Worm (Caenorhabditis elegans) whole organism, L1 larva: ENCODE data around the gene ech-5.

Experiments used
- C34B4.2 ChIP-seq: sonication (generic microtip); optimal IDR thresholded peaks from 2 replicates; lab custom pipeline; 2017; ENCODE audit warnings: mild to moderate bottlenecking, missing genetic modification characterization, missing compliant biosample characterization
- Y116A8C.19 ChIP-seq: sonication (generic microtip); optimal IDR thresholded peaks from 2 replicates; lab custom pipeline; 2016; ENCODE audit warnings: missing compliant biosample characterization, missing genetic modification characterization, borderline replicate concordance
- alr-1 ChIP-seq: fragments of 200-800 bp; sonication (Bioruptor generic); optimal IDR thresholded peaks from 2 replicates; lab custom pipeline; 2018; ENCODE audit warnings: borderline replicate concordance, mild to moderate bottlenecking, missing genetic modification characterization, missing compliant biosample characterization
- ama-1 ChIP-seq: fragments of 150-350 bp; optimal IDR thresholded peaks from 2 replicates; lab custom pipeline; 2014
- ces-1 ChIP-seq: fragments of 150-350 bp; optimal IDR thresholded peaks from 2 replicates; lab custom pipeline; 2014; ENCODE audit warnings: missing biosample characterization, missing genetic modification reagents, missing genetic modification characterization
- dpl-1 ChIP-seq, 3 experiments: fragments of 150-350 bp in 2 of 3; sonication (generic microtip) in 1 of 3; optimal IDR thresholded peaks; 2 replicates each; lab custom pipeline; 2014 to 2017; ENCODE audit warnings: missing biosample characterization in 3 of 3, missing genetic modification characterization in 3 of 3, missing genetic modification reagents in 3 of 3
- efl-1 ChIP-seq, 4 experiments: fragments of 150-350 bp; optimal IDR thresholded peaks in 3 of 4; peaks in 1 of 4; 1 replicate in 1 of 4; 2 replicates in 3 of 4; lab custom pipeline; 2014; ENCODE audit warnings: missing biosample characterization in 2 of 4, missing genetic modification characterization in 2 of 4, missing genetic modification reagents in 2 of 4
- efl-3 ChIP-seq: fragments of 200-800 bp; sonication (Bioruptor generic); optimal IDR thresholded peaks from 2 replicates; lab custom pipeline; 2018; ENCODE audit warnings: mild to moderate bottlenecking, missing genetic modification characterization, missing compliant biosample characterization
- egl-27 ChIP-seq, 2 experiments: fragments of 150-350 bp in 1 of 2; sonication (generic microtip); optimal IDR thresholded peaks; 3 replicates each; lab custom pipeline; 2017 to 2018; ENCODE audit warnings: missing biosample characterization in 2 of 2, missing genetic modification characterization in 2 of 2, missing genetic modification reagents in 2 of 2
- ets-5 ChIP-seq: fragments of 200-800 bp; sonication (Bioruptor generic); IDR thresholded peaks from 2 replicates; pipeline ENCODE4 v1.3.6; 2022; ENCODE audit warnings: missing genetic modification characterization, missing compliant biosample characterization
- fos-1 ChIP-seq: fragments of 150-350 bp; optimal IDR thresholded peaks from 2 replicates; lab custom pipeline; 2014; ENCODE audit warnings: missing biosample characterization, missing genetic modification characterization
- grh-1 ChIP-seq: fragments of 200-800 bp; sonication (Bioruptor generic); IDR thresholded peaks from 2 replicates; pipeline ENCODE4 v1.3.6; 2022; ENCODE audit warnings: missing genetic modification reagents, missing genetic modification characterization, missing compliant biosample characterization
- hlh-17 ChIP-seq: fragments of 200-800 bp; sonication (Bioruptor generic); optimal IDR thresholded peaks from 2 replicates; lab custom pipeline; 2018; ENCODE audit warnings: missing genetic modification characterization, mild to moderate bottlenecking, missing compliant biosample characterization, moderate library complexity, borderline replicate concordance
- hlh-4 ChIP-seq: sonication (generic microtip); optimal IDR thresholded peaks from 2 replicates; lab custom pipeline; 2016; ENCODE audit warnings: mild to moderate bottlenecking, missing genetic modification characterization, missing compliant biosample characterization
- isw-1 ChIP-seq: fragments of 200-800 bp; sonication (Bioruptor generic); IDR thresholded peaks from 2 replicates; pipeline ENCODE4 v1.3.6; 2022; ENCODE audit warnings: missing genetic modification characterization, missing compliant biosample characterization
- jun-1 ChIP-seq: fragments of 150-350 bp; optimal IDR thresholded peaks from 2 replicates; lab custom pipeline; 2014; ENCODE audit warnings: missing biosample characterization, missing genetic modification reagents, missing genetic modification characterization
- lin-13 ChIP-seq: fragments of 150-350 bp; optimal IDR thresholded peaks from 2 replicates; lab custom pipeline; 2014; ENCODE audit warnings: missing biosample characterization, missing genetic modification reagents, missing genetic modification characterization
- lin-35 ChIP-seq, 2 experiments: fragments of 150-350 bp; optimal IDR thresholded peaks; 2 replicates each; lab custom pipeline; 2014; ENCODE audit warnings: missing biosample characterization in 2 of 2, missing genetic modification characterization in 2 of 2, missing genetic modification reagents in 2 of 2
- lin-39 ChIP-seq: fragments of 150-350 bp; optimal IDR thresholded peaks from 2 replicates; lab custom pipeline; 2014; ENCODE audit warnings: missing biosample characterization, missing genetic modification reagents, missing genetic modification characterization
- lsy-2 ChIP-seq, 2 experiments: fragments of 150-350 bp; optimal IDR thresholded peaks; 2 replicates each; lab custom pipeline; 2014; ENCODE audit warnings: missing biosample characterization in 2 of 2, missing genetic modification characterization in 2 of 2
- mab-9 ChIP-seq: fragments of 200-800 bp; sonication (Bioruptor generic); IDR thresholded peaks from 2 replicates; pipeline ENCODE4 v1.3.6; 2022; ENCODE audit warnings: missing genetic modification reagents, missing genetic modification characterization, missing compliant biosample characterization
- mdl-1 ChIP-seq, 2 experiments: fragments of 150-350 bp; optimal IDR thresholded peaks; 2 replicates each; lab custom pipeline; 2014 to 2017; ENCODE audit warnings: missing biosample characterization in 2 of 2, missing genetic modification characterization in 2 of 2, inconsistent platforms in 1 of 2
- mef-2 ChIP-seq: fragments of 150-350 bp; optimal IDR thresholded peaks from 2 replicates; lab custom pipeline; 2014; ENCODE audit warnings: missing biosample characterization, missing genetic modification characterization
- nhr-28 ChIP-seq: fragments of 150-350 bp; optimal IDR thresholded peaks from 2 replicates; lab custom pipeline; 2014; ENCODE audit warnings: missing biosample characterization, missing genetic modification characterization
- nhr-47 ChIP-seq: sonication (generic microtip); optimal IDR thresholded peaks from 2 replicates; lab custom pipeline; 2016; ENCODE audit warnings: mild to moderate bottlenecking, missing genetic modification characterization, moderate library complexity, missing compliant biosample characterization
- nhr-71 ChIP-seq: sonication (generic microtip); optimal IDR thresholded peaks from 2 replicates; lab custom pipeline; 2016; ENCODE audit warnings: mild to moderate bottlenecking, missing genetic modification characterization, moderate library complexity, missing compliant biosample characterization
- nhr-76 ChIP-seq: sonication (generic microtip); optimal IDR thresholded peaks from 2 replicates; lab custom pipeline; 2017; ENCODE audit warnings: missing biosample characterization, missing genetic modification characterization
- nhr-77 ChIP-seq: fragments of 150-350 bp; optimal IDR thresholded peaks from 2 replicates; lab custom pipeline; 2014; ENCODE audit warnings: missing biosample characterization, missing genetic modification characterization
- pag-3 ChIP-seq: sonication (generic microtip); optimal IDR thresholded peaks from 2 replicates; lab custom pipeline; 2017; ENCODE audit warnings: missing genetic modification characterization, mild to moderate bottlenecking, missing compliant biosample characterization, antibody characterized with exemption, borderline replicate concordance; ENCODE audit not compliant: insufficient read depth
- pax-3 ChIP-seq: fragments of 200-800 bp; sonication (Bioruptor generic); optimal IDR thresholded peaks from 2 replicates; lab custom pipeline; 2018; ENCODE audit warnings: mild to moderate bottlenecking, missing genetic modification characterization, moderate library complexity, missing compliant biosample characterization
- pqm-1 ChIP-seq: sonication (generic microtip); optimal IDR thresholded peaks from 3 replicates; lab custom pipeline; 2017; ENCODE audit warnings: missing biosample characterization, missing genetic modification characterization
- rnt-1 ChIP-seq: sonication (generic microtip); optimal IDR thresholded peaks from 2 replicates; lab custom pipeline; 2016; ENCODE audit warnings: mild to moderate bottlenecking, missing genetic modification characterization, moderate library complexity, missing compliant biosample characterization
- snu-23 ChIP-seq: sonication (generic microtip); optimal IDR thresholded peaks from 2 replicates; lab custom pipeline; 2016; ENCODE audit warnings: missing genetic modification characterization, missing compliant biosample characterization
- sox-4 ChIP-seq: sonication (generic microtip); optimal IDR thresholded peaks from 2 replicates; lab custom pipeline; 2016; ENCODE audit warnings: missing genetic modification characterization, missing compliant biosample characterization
- sptf-1 ChIP-seq: fragments of 150-350 bp; optimal IDR thresholded peaks from 2 replicates; lab custom pipeline; 2014; ENCODE audit warnings: missing biosample characterization, missing genetic modification characterization
- sup-37 ChIP-seq: fragments of 200-800 bp; sonication (Bioruptor generic); optimal IDR thresholded peaks from 2 replicates; lab custom pipeline; 2018; ENCODE audit warnings: mild to moderate bottlenecking, missing genetic modification characterization, missing compliant biosample characterization
- tlp-1 ChIP-seq: fragments of 150-350 bp; optimal IDR thresholded peaks from 2 replicates; lab custom pipeline; 2014; ENCODE audit warnings: missing biosample characterization, missing genetic modification characterization
- unc-30 ChIP-seq: sonication (generic microtip); optimal IDR thresholded peaks from 2 replicates; lab custom pipeline; 2017; ENCODE audit warnings: missing biosample characterization, missing genetic modification characterization
- unc-86 ChIP-seq: sonication (generic microtip); optimal IDR thresholded peaks from 2 replicates; lab custom pipeline; 2016; ENCODE audit warnings: missing genetic modification characterization, missing compliant biosample characterization
- xbp-1 ChIP-seq: sonication (generic microtip); optimal IDR thresholded peaks from 2 replicates; lab custom pipeline; 2016; ENCODE audit warnings: missing genetic modification characterization, missing compliant biosample characterization
- zag-1 ChIP-seq: fragments of 150-350 bp; optimal IDR thresholded peaks from 2 replicates; lab custom pipeline; 2014; ENCODE audit warnings: missing biosample characterization, missing genetic modification characterization
- zip-4 ChIP-seq: fragments of 200-800 bp; sonication (Bioruptor generic); optimal IDR thresholded peaks from 2 replicates; lab custom pipeline; 2018; ENCODE audit warnings: mild to moderate bottlenecking, missing genetic modification characterization, moderate library complexity, missing compliant biosample characterization

Gene ech-5

ce11 chrIV:762016-762459 lies 34.8 kb upstream of the ech-5 start (continued):
- TF ChIP-seq mab-9 (no peak), nhr-28 (tag; lab: Kevin White, UChicago) (no peak), efl-3 (GFP tag; lab: Kevin White, UChicago) (no peak), snu-23 (peak; percentile 36), nhr-47 (peak; percentile 33), ama-1 (lab: Kevin White, UChicago) (peak; percentile 12), pax-3 (tag; lab: Kevin White, UChicago) (no peak), rnt-1 (tag; lab: Kevin White, UChicago) (peak; percentile 5)

ce11 chrIV:762486-763376 lies 34.1 kb upstream of the ech-5 start:
- TF ChIP-seq Y116A8C.19 (tag; lab: Kevin White, UChicago) (no peak), efl-1 (optimal IDR thresholded peaks at IDR 0.05; lab: Kevin White, UChicago) (no peak), efl-1 (GFP tag; optimal IDR thresholded peaks at IDR 0.05 in 1 of 2; lab: Kevin White, UChicago) (peak in 1 of 2 experiments; percentile 83), mef-2 (no peak), zag-1 (tag; lab: Kevin White, UChicago) (no peak)

- TF ChIP-seq ama-1 (lab: Kevin White, UChicago) = peak; percentile 81
- no peak for TF ChIP-seq lin-13
- no peak for TF ChIP-seq hlh-17 (GFP tag; lab: Kevin White, UChicago)
- TF ChIP-seq hlh-4 (tag; lab: Kevin White, UChicago) = no peak
- TF ChIP-seq lsy-2 (tag; optimal IDR thresholded peaks at IDR 0.05; lab: Kevin White, UChicago) = peak in 1 of 2 experiments; percentile 71
- no peak for TF ChIP-seq tlp-1
- TF ChIP-seq fos-1 (tag; lab: Kevin White, UChicago) = no peak
- peak; percentile 77 for TF ChIP-seq snu-23
- no peak for TF ChIP-seq isw-1 (GFP tag; lab: Robert Waterston, UW)
- no peak for TF ChIP-seq nhr-28 (tag; lab: Kevin White, UChicago)
- TF ChIP-seq egl-27 (tag; optimal IDR thresholded peaks at IDR 0.05; lab: Kevin White, UChicago) = no peak
- peak; percentile 19 for TF ChIP-seq nhr-77
- TF ChIP-seq rnt-1 (tag; lab: Kevin White, UChicago) = no peak
- TF ChIP-seq sup-37 (GFP tag; lab: Kevin White, UChicago) = no peak
- TF ChIP-seq lin-39 (tag; lab: Kevin White, UChicago) = no peak
- no peak for TF ChIP-seq pqm-1 (tag; lab: Kevin White, UChicago)
- TF ChIP-seq efl-1 (optimal IDR thresholded peaks at IDR 0.05; lab: Kevin White, UChicago) = peak; percentile 17 to 37
- TF ChIP-seq efl-1 (GFP tag; optimal IDR thresholded peaks at IDR 0.05 in 1 of 2; lab: Kevin White, UChicago) = peak; percentile 7 to 90
- TF ChIP-seq unc-30 (tag; lab: Kevin White, UChicago) = no peak
- TF ChIP-seq mef-2 = no peak
- TF ChIP-seq mdl-1 (tag; optimal IDR thresholded peaks at IDR 0.05; lab: Kevin White, UChicago) = peak in 1 of 2 experiments; percentile 1
- no peak for TF ChIP-seq efl-3 (GFP tag; lab: Kevin White, UChicago)
- no peak for TF ChIP-seq zip-4 (GFP tag; lab: Kevin White, UChicago)
- TF ChIP-seq nhr-71 (tag; lab: Kevin White, UChicago) = peak; percentile 60
- no peak for TF ChIP-seq Y116A8C.19 (tag; lab: Kevin White, UChicago)
- no peak for TF ChIP-seq zag-1 (tag; lab: Kevin White, UChicago)
- no peak for TF ChIP-seq grh-1 (GFP tag; lab: Robert Waterston, UW)
- TF ChIP-seq pag-3 (tag; lab: Kevin White, UChicago) = peak; percentile 67
- no peak for TF ChIP-seq jun-1 (tag; lab: Kevin White, UChicago)
- no peak for TF ChIP-seq xbp-1
- no peak for TF ChIP-seq sox-4 (tag; lab: Kevin White, UChicago)
- 0 out of 2 replicates have a peak, but pooled peaks have one; percentile 27 for TF ChIP-seq ets-5 (GFP tag; lab: Robert Waterston, UW)
- no peak for TF ChIP-seq alr-1 (tag; lab: Kevin White, UChicago)
- TF ChIP-seq dpl-1 (GFP tag; optimal IDR thresholded peaks at IDR 0.05; lab: Kevin White, UChicago) = peak; percentile 24 to 47 (median 25)
- TF ChIP-seq C34B4.2 = no peak
- no peak for TF ChIP-seq nhr-76 (tag; lab: Kevin White, UChicago)
- no peak for TF ChIP-seq mab-9
- TF ChIP-seq sptf-1 (tag; lab: Kevin White, UChicago) = no peak
- no peak for TF ChIP-seq ces-1 (GFP tag; lab: Kevin White, UChicago)
- peak; percentile 18 to 61 for TF ChIP-seq lin-35 (GFP tag; optimal IDR thresholded peaks at IDR 0.05; lab: Kevin White, UChicago)
- no peak for TF ChIP-seq unc-86 (tag; lab: Kevin White, UChicago)
Observed at ce11 chrIV:763377-764063, 33.3 kb upstream of the ech-5 start, which contains the start of gene col-103. Gene col-103 (minus strand): TSS chrIV:763678.
